Worm (Caenorhabditis elegans) whole organism, mixed stage, embryonic: ENCODE measurements around the gene ZK512.10.

Experiments
- M03D4.4 ChIP-seq: sonication (generic microtip); optimal IDR thresholded peaks from 2 replicates; lab custom pipeline; 2017; ENCODE audit warnings: mild to moderate bottlenecking, missing genetic modification characterization, missing compliant biosample characterization
- blmp-1 ChIP-seq: fragments of 150-350 bp; optimal IDR thresholded peaks from 2 replicates; lab custom pipeline; 2014; ENCODE audit warnings: missing biosample characterization, missing genetic modification characterization
- ceh-39 ChIP-seq: fragments of 150-350 bp; optimal IDR thresholded peaks from 2 replicates; lab custom pipeline; 2014; ENCODE audit warnings: missing biosample characterization, missing genetic modification characterization
- ceh-43 ChIP-seq: fragments of 200-800 bp; sonication (Bioruptor generic); optimal IDR thresholded peaks from 2 replicates; lab custom pipeline; 2018; ENCODE audit warnings: mild to moderate bottlenecking, missing genetic modification characterization, moderate library complexity, missing compliant biosample characterization
- ceh-83 ChIP-seq: fragments of 200-800 bp; sonication (Bioruptor generic); optimal IDR thresholded peaks from 2 replicates; lab custom pipeline; 2018; ENCODE audit warnings: mild to moderate bottlenecking, missing genetic modification characterization, missing compliant biosample characterization
- ces-1 ChIP-seq: fragments of 150-350 bp; optimal IDR thresholded peaks from 2 replicates; lab custom pipeline; 2014; ENCODE audit warnings: missing biosample characterization, missing genetic modification reagents, missing genetic modification characterization
- cnd-1 ChIP-seq: fragments of 200-800 bp; sonication (Bioruptor generic); optimal IDR thresholded peaks from 2 replicates; lab custom pipeline; 2018; ENCODE audit warnings: mild to moderate bottlenecking, missing genetic modification characterization, missing compliant biosample characterization
- drap-1 ChIP-seq: fragments of 200-800 bp; sonication (Bioruptor generic); optimal IDR thresholded peaks from 3 replicates; lab custom pipeline; 2018; ENCODE audit warnings: mild to moderate bottlenecking, missing genetic modification characterization, missing compliant biosample characterization
- elt-1 ChIP-seq: sonication (generic microtip); optimal IDR thresholded peaks from 2 replicates; lab custom pipeline; 2017; ENCODE audit warnings: missing genetic modification characterization, mild to moderate bottlenecking, missing compliant biosample characterization, antibody characterized with exemption, moderate library complexity, borderline replicate concordance; ENCODE audit not compliant: insufficient read depth
- elt-3 ChIP-seq: fragments of 150-350 bp; optimal IDR thresholded peaks from 2 replicates; lab custom pipeline; 2014; ENCODE audit warnings: missing biosample characterization, missing genetic modification characterization
- flh-1 ChIP-seq: fragments of 200-800 bp; sonication (Bioruptor generic); optimal IDR thresholded peaks from 2 replicates; lab custom pipeline; 2018; ENCODE audit warnings: mild to moderate bottlenecking, missing genetic modification characterization, moderate library complexity, missing compliant biosample characterization
- ham-2 ChIP-seq: fragments of 200-800 bp; sonication (Bioruptor generic); optimal IDR thresholded peaks from 2 replicates; lab custom pipeline; 2018; ENCODE audit warnings: mild to moderate bottlenecking, missing genetic modification characterization, missing compliant biosample characterization
- hlh-1 ChIP-seq: fragments of 150-350 bp; optimal IDR thresholded peaks from 2 replicates; lab custom pipeline; 2014; ENCODE audit warnings: missing biosample characterization, missing genetic modification reagents, missing genetic modification characterization
- lin-13 ChIP-seq: fragments of 150-350 bp; optimal IDR thresholded peaks from 2 replicates; lab custom pipeline; 2014; ENCODE audit warnings: missing biosample characterization, missing genetic modification characterization
- lin-32 ChIP-seq: fragments of 200-800 bp; sonication (Bioruptor generic); optimal IDR thresholded peaks from 2 replicates; lab custom pipeline; 2018; ENCODE audit warnings: mild to moderate bottlenecking, missing genetic modification characterization, missing compliant biosample characterization
- lsy-2 ChIP-seq: fragments of 150-350 bp; optimal IDR thresholded peaks from 2 replicates; lab custom pipeline; 2014; ENCODE audit warnings: missing biosample characterization, missing genetic modification characterization
- mab-5 ChIP-seq: fragments of 150-350 bp; optimal IDR thresholded peaks from 2 replicates; lab custom pipeline; 2014; ENCODE audit warnings: missing biosample characterization, missing genetic modification characterization
- mep-1 ChIP-seq: fragments of 150-350 bp; optimal IDR thresholded peaks from 2 replicates; lab custom pipeline; 2017; ENCODE audit warnings: missing biosample characterization, missing genetic modification reagents, missing genetic modification characterization, inconsistent platforms
- mls-2 ChIP-seq: sonication (generic microtip); optimal IDR thresholded peaks from 2 replicates; lab custom pipeline; 2016; ENCODE audit warnings: mild to moderate bottlenecking, missing genetic modification characterization, moderate library complexity, missing compliant biosample characterization
- nhr-12 ChIP-seq: fragments of 150-350 bp; optimal IDR thresholded peaks from 2 replicates; lab custom pipeline; 2014; ENCODE audit warnings: missing biosample characterization, missing genetic modification characterization
- nhr-2 ChIP-seq: fragments of 150-350 bp; optimal IDR thresholded peaks from 2 replicates; lab custom pipeline; 2014; ENCODE audit warnings: missing biosample characterization, missing genetic modification characterization
- nhr-28 ChIP-seq: fragments of 150-350 bp; optimal IDR thresholded peaks from 2 replicates; lab custom pipeline; 2014; ENCODE audit warnings: missing biosample characterization, missing genetic modification characterization
- pha-4 ChIP-seq: fragments of 150-350 bp; optimal IDR thresholded peaks from 2 replicates; lab custom pipeline; 2018; ENCODE audit warnings: missing biosample characterization, missing genetic modification reagents, missing genetic modification characterization
- sem-2 ChIP-seq: fragments of 200-800 bp; sonication (Bioruptor generic); optimal IDR thresholded peaks from 2 replicates; lab custom pipeline; 2018; ENCODE audit warnings: mild to moderate bottlenecking, missing genetic modification characterization, missing compliant biosample characterization
- snpc-4 ChIP-seq: fragments of 150-350 bp; optimal IDR thresholded peaks from 2 replicates; lab custom pipeline; 2014; ENCODE audit warnings: missing biosample characterization, missing genetic modification characterization
- sptf-1 ChIP-seq: sonication (generic microtip); optimal IDR thresholded peaks from 2 replicates; lab custom pipeline; 2017; ENCODE audit warnings: mild to moderate bottlenecking, missing genetic modification characterization, moderate library complexity, missing compliant biosample characterization
- tbx-8 ChIP-seq: fragments of 200-800 bp; sonication (Bioruptor generic); optimal IDR thresholded peaks from 2 replicates; lab custom pipeline; 2018; ENCODE audit warnings: mild to moderate bottlenecking, missing genetic modification characterization, moderate library complexity, missing compliant biosample characterization
- unc-120 ChIP-seq: sonication (generic microtip); optimal IDR thresholded peaks from 2 replicates; lab custom pipeline; 2017; ENCODE audit warnings: missing genetic modification characterization, missing compliant biosample characterization; ENCODE audit not compliant: poor library complexity, severe bottlenecking
- unc-62 ChIP-seq: fragments of 150-350 bp; optimal IDR thresholded peaks from 2 replicates; lab custom pipeline; 2014; ENCODE audit warnings: missing biosample characterization, missing genetic modification reagents, missing genetic modification characterization
- zip-8 ChIP-seq: fragments of 150-350 bp; optimal IDR thresholded peaks from 2 replicates; lab custom pipeline; 2014; ENCODE audit warnings: missing biosample characterization, missing genetic modification characterization

The ZK512.10 gene

ce11 chrIII:9173239-9173638, 42.6 kb downstream of the ZK512.10 start:
- TF ChIP-seq ham-2 (GFP tag; lab: Kevin White, UChicago), result no peak
- no peak for TF ChIP-seq snpc-4 (tag; lab: Kevin White, UChicago)
- no peak for TF ChIP-seq lin-32 (GFP tag; lab: Kevin White, UChicago)
- no peak for TF ChIP-seq lsy-2 (tag; lab: Kevin White, UChicago)
- no peak for TF ChIP-seq unc-120 (tag; lab: Kevin White, UChicago)
- TF ChIP-seq drap-1 (GFP tag; lab: Kevin White, UChicago), result no peak
- no peak for TF ChIP-seq pha-4
- no peak for TF ChIP-seq ceh-39
- TF ChIP-seq M03D4.4 (tag; lab: Kevin White, UChicago), result no peak
- no peak for TF ChIP-seq ceh-83 (GFP tag; lab: Kevin White, UChicago)
- TF ChIP-seq nhr-2 (tag; lab: Kevin White, UChicago), result no peak
- no peak for TF ChIP-seq unc-62 (GFP tag; lab: Kevin White, UChicago)
- TF ChIP-seq zip-8 (tag; lab: Kevin White, UChicago), result no peak
- TF ChIP-seq ceh-43 (GFP tag; lab: Kevin White, UChicago), result no peak
- no peak for TF ChIP-seq elt-1 (tag; lab: Kevin White, UChicago)
- no peak for TF ChIP-seq sptf-1

- TF ChIP-seq drap-1 (GFP tag; lab: Kevin White, UChicago) (no peak), mls-2 (tag; lab: Kevin White, UChicago) (peak; percentile 21), blmp-1 (tag; lab: Kevin White, UChicago) (no peak), lsy-2 (tag; lab: Kevin White, UChicago) (no peak), snpc-4 (tag; lab: Kevin White, UChicago) (no peak), cnd-1 (peak; percentile 4), tbx-8 (no peak), ceh-83 (GFP tag; lab: Kevin White, UChicago) (no peak), lin-13 (no peak), elt-3 (tag; lab: Kevin White, UChicago) (no peak), ces-1 (GFP tag; lab: Kevin White, UChicago) (no peak), ceh-39 (no peak), flh-1 (no peak), sptf-1 (peak; percentile 24), unc-62 (GFP tag; lab: Kevin White, UChicago) (peak; percentile 58), nhr-28 (tag; lab: Kevin White, UChicago) (no peak), mab-5 (tag; lab: Kevin White, UChicago) (no peak), nhr-2 (tag; lab: Kevin White, UChicago) (peak; percentile 85), sem-2 (no peak), mep-1 (no peak), ham-2 (GFP tag; lab: Kevin White, UChicago) (peak; percentile 24), nhr-12 (tag; lab: Kevin White, UChicago) (no peak), pha-4 (no peak), M03D4.4 (tag; lab: Kevin White, UChicago) (no peak), ceh-43 (GFP tag; lab: Kevin White, UChicago) (no peak)
Measured at ce11 chrIII:9176008-9176407, 45.3 kb downstream of the ZK512.10 start.

- TF ChIP-seq hlh-1 (tag; lab: Kevin White, UChicago) (no peak), unc-62 (GFP tag; lab: Kevin White, UChicago) (peak; percentile 58), elt-3 (tag; lab: Kevin White, UChicago) (no peak)
Measured at ce11 chrIII:9177874-9178273, 47.2 kb downstream of the ZK512.10 start.
